Fruit fly (Drosophila melanogaster) Kc167 (cell line): Measurements from ENCODE around the gene Rrp5.

Source experiments
- Myc ChIP-seq: fragments of >200 bp; optimal IDR thresholded peaks from 2 replicates; lab custom pipeline; 2017; ENCODE audit warnings: missing external identifiers
- Sin3A ChIP-seq: fragments of >200 bp; optimal IDR thresholded peaks from 2 replicates; lab custom pipeline; 2018; ENCODE audit warnings: missing external identifiers
- h ChIP-seq: fragments of >200 bp; optimal IDR thresholded peaks from 3 replicates; lab custom pipeline; 2018; ENCODE audit warnings: missing external identifiers
- psq ChIP-seq: fragments of >200 bp; optimal IDR thresholded peaks from 2 replicates; lab custom pipeline; 2017; ENCODE audit warnings: missing external identifiers
- ttk ChIP-seq: sonication (Bioruptor generic); optimal IDR thresholded peaks from 2 replicates; lab custom pipeline; 2017; ENCODE audit warnings: missing external identifiers

dm6 chr3R:24296913-24297312 lies 36.2 kb downstream of the Rrp5 start:
- TF ChIP-seq ttk (lab: Kevin White, UChicago) (no peak), Myc (no peak), h (no peak), psq (lab: Kevin White, UChicago) (no peak), Sin3A (lab: Kevin White, UChicago) (no peak)
